Fruit fly (Drosophila melanogaster) whole organism, embryonic: ENCODE data around the gene ArgRS-m.

ENCODE experiments used
- Antp ChIP-seq: fragments of 200-800 bp; sonication (Bioruptor generic); optimal IDR thresholded peaks from 3 replicates; lab custom pipeline; 2016; ENCODE audit warnings: missing biosample characterization, missing genetic modification characterization
- Atf6 ChIP-seq: fragments of 200-800 bp; sonication (Bioruptor generic); IDR thresholded peaks from 2 replicates; pipeline ENCODE4 v1.3.6; 2022; ENCODE audit warnings: missing biosample characterization, missing genetic modification characterization
- CG11695 ChIP-seq: fragments of 200-800 bp; sonication (Bioruptor generic); IDR thresholded peaks from 3 replicates; pipeline ENCODE4 v1.3.6; 2022; ENCODE audit warnings: missing biosample characterization, missing genetic modification characterization
- CG13624 ChIP-seq: fragments of 200-800 bp; sonication (Bioruptor generic); optimal IDR thresholded peaks from 2 replicates; lab custom pipeline; 2016; ENCODE audit warnings: missing biosample characterization, missing genetic modification characterization
- CG14860 ChIP-seq: fragments of 200-800 bp; sonication (Bioruptor generic); IDR thresholded peaks from 3 replicates; pipeline ENCODE4 v1.3.6; 2022; ENCODE audit warnings: missing biosample characterization, missing genetic modification characterization; ENCODE audit not compliant: partially characterized antibody
- CG15601 ChIP-seq: fragments of 200-800 bp; sonication (Bioruptor generic); optimal IDR thresholded peaks from 3 replicates; lab custom pipeline; 2019; ENCODE audit warnings: missing biosample characterization, mild to moderate bottlenecking, missing genetic modification characterization, moderate library complexity
- CG1602 ChIP-seq: fragments of 200-800 bp; sonication (Bioruptor generic); optimal IDR thresholded peaks from 3 replicates; lab custom pipeline; 2016; ENCODE audit warnings: missing biosample characterization, missing genetic modification characterization
- CG1647 ChIP-seq: fragments of 200-800 bp; sonication (Bioruptor generic); optimal IDR thresholded peaks from 3 replicates; lab custom pipeline; 2016; ENCODE audit warnings: missing biosample characterization, missing genetic modification characterization
- CG17186 ChIP-seq: fragments of 200-800 bp; sonication (Bioruptor generic); optimal IDR thresholded peaks from 3 replicates; lab custom pipeline; 2017; ENCODE audit warnings: missing biosample characterization, missing genetic modification reagents, missing genetic modification characterization
- CG2129 ChIP-seq: fragments of 200-800 bp; sonication (Bioruptor generic); IDR thresholded peaks from 2 replicates; pipeline ENCODE4 v1.3.6; 2022; ENCODE audit warnings: missing biosample characterization, missing genetic modification characterization; ENCODE audit not compliant: partially characterized antibody
- CG31224 ChIP-seq: fragments of 200-800 bp; sonication (Bioruptor generic); IDR thresholded peaks from 2 replicates; pipeline ENCODE4 v1.3.6; 2022; ENCODE audit warnings: missing biosample characterization, missing genetic modification characterization
- CG34224 ChIP-seq: fragments of 200-800 bp; sonication (Bioruptor generic); IDR thresholded peaks from 3 replicates; pipeline ENCODE4 v1.3.6; 2022; ENCODE audit warnings: missing biosample characterization, missing genetic modification characterization; ENCODE audit not compliant: partially characterized antibody
- CG5245 ChIP-seq: fragments of 200-800 bp; sonication (Bioruptor generic); optimal IDR thresholded peaks from 3 replicates; lab custom pipeline; 2016; ENCODE audit warnings: missing biosample characterization, missing genetic modification characterization
- CG6854 ChIP-seq: fragments of 200-800 bp; sonication (Bioruptor generic); optimal IDR thresholded peaks from 3 replicates; lab custom pipeline; 2017; ENCODE audit warnings: missing biosample characterization, mild to moderate bottlenecking, missing genetic modification characterization
- Dad ChIP-seq: fragments of 200-800 bp; sonication (Bioruptor generic); optimal IDR thresholded peaks from 3 replicates; lab custom pipeline; 2016; ENCODE audit warnings: missing biosample characterization, missing genetic modification characterization
- Dll ChIP-seq: fragments of 200-800 bp; sonication (Bioruptor generic); IDR thresholded peaks from 4 replicates; pipeline ENCODE4 v1.3.6; 2022; ENCODE audit warnings: missing biosample characterization, missing genetic modification characterization; ENCODE audit not compliant: partially characterized antibody
- Dp ChIP-seq: fragments of 200-800 bp; sonication (Bioruptor generic); optimal IDR thresholded peaks from 2 replicates; lab custom pipeline; 2018; ENCODE audit warnings: missing biosample characterization, mild to moderate bottlenecking, missing genetic modification characterization, moderate library complexity
- Dref ChIP-seq: fragments of 200-800 bp; sonication (Bioruptor generic); IDR thresholded peaks from 2 replicates; pipeline ENCODE4 v1.3.6; 2022; ENCODE audit warnings: missing biosample characterization, missing genetic modification characterization
- E2f2 ChIP-seq: fragments of 200-800 bp; sonication (Bioruptor generic); IDR thresholded peaks from 2 replicates; pipeline ENCODE4 v1.3.6; 2022; ENCODE audit warnings: missing biosample characterization, missing genetic modification characterization
- Ets97D ChIP-seq: fragments of 200-800 bp; sonication (Bioruptor generic); optimal IDR thresholded peaks from 3 replicates; lab custom pipeline; 2016; ENCODE audit warnings: missing biosample characterization, missing genetic modification characterization
- Med ChIP-seq: fragments of 200-800 bp; sonication (Bioruptor generic); peaks from one replicate; lab custom pipeline; 2016; ENCODE audit warnings: missing biosample characterization, missing genetic modification characterization, mild to moderate bottlenecking, inconsistent platforms, moderate library complexity
- Myb ChIP-seq: fragments of 200-800 bp; sonication (Bioruptor generic); optimal IDR thresholded peaks from 2 replicates; lab custom pipeline; 2016; ENCODE audit warnings: missing biosample characterization, missing genetic modification characterization
- Neu2 ChIP-seq: fragments of 200-800 bp; sonication (Bioruptor generic); optimal IDR thresholded peaks from 3 replicates; lab custom pipeline; 2016; ENCODE audit warnings: missing biosample characterization, missing genetic modification characterization, borderline replicate concordance
- NfI ChIP-seq: fragments of 200-800 bp; sonication (Bioruptor generic); optimal IDR thresholded peaks from 3 replicates; lab custom pipeline; 2018; ENCODE audit warnings: missing biosample characterization, mild to moderate bottlenecking, missing genetic modification characterization, moderate library complexity
- Oli ChIP-seq: fragments of 200-800 bp; sonication (Bioruptor generic); optimal IDR thresholded peaks from 2 replicates; lab custom pipeline; 2018; ENCODE audit warnings: missing biosample characterization, mild to moderate bottlenecking, missing genetic modification characterization, moderate library complexity
- Opbp ChIP-seq: fragments of 200-800 bp; sonication (Bioruptor generic); IDR thresholded peaks from 3 replicates; pipeline ENCODE4 v1.3.6; 2022; ENCODE audit warnings: missing biosample characterization, missing genetic modification characterization; ENCODE audit not compliant: partially characterized antibody
- Sin3A ChIP-seq: fragments of >200 bp; optimal IDR thresholded peaks from 2 replicates; lab custom pipeline; 2018
- Usf ChIP-seq: fragments of 200-800 bp; sonication (Bioruptor generic); optimal IDR thresholded peaks from 2 replicates; lab custom pipeline; 2017; ENCODE audit warnings: missing genotype, missing biosample characterization, missing genetic modification characterization
- abd-A ChIP-seq: fragments of 200-800 bp; sonication (Bioruptor generic); optimal IDR thresholded peaks from 3 replicates; lab custom pipeline; 2019; ENCODE audit warnings: missing biosample characterization, mild to moderate bottlenecking, missing genetic modification characterization, moderate library complexity
- chn ChIP-seq: fragments of 200-800 bp; sonication (Bioruptor generic); optimal IDR thresholded peaks from 2 replicates; lab custom pipeline; 2016; ENCODE audit warnings: missing biosample characterization, missing genetic modification characterization
- ci ChIP-seq: fragments of 200-800 bp; sonication (Bioruptor generic); IDR thresholded peaks from 3 replicates; pipeline ENCODE4 v1.3.6; 2022; ENCODE audit warnings: missing biosample characterization, missing genetic modification characterization
- crol ChIP-seq: fragments of 200-800 bp; sonication (Bioruptor generic); IDR thresholded peaks from 2 replicates; pipeline ENCODE4 v1.3.6; 2022; ENCODE audit warnings: missing biosample characterization, missing genetic modification characterization
- dm ChIP-seq: fragments of 200-800 bp; sonication (Bioruptor generic); optimal IDR thresholded peaks from 3 replicates; lab custom pipeline; 2016; ENCODE audit warnings: missing biosample characterization, missing genetic modification characterization
- dpn ChIP-seq, 2 experiments: fragments of 200-800 bp; sonication (Bioruptor generic); optimal IDR thresholded peaks; 3 replicates each; lab custom pipeline; 2016; ENCODE audit warnings: missing biosample characterization in 2 of 2, missing genetic modification characterization in 2 of 2
- emc ChIP-seq: fragments of 200-800 bp; sonication (Bioruptor generic); optimal IDR thresholded peaks from 2 replicates; lab custom pipeline; 2016; ENCODE audit warnings: missing biosample characterization, missing genetic modification characterization
- eyg ChIP-seq: fragments of 200-800 bp; sonication (Bioruptor generic); optimal IDR thresholded peaks from 3 replicates; lab custom pipeline; 2016; ENCODE audit warnings: missing biosample characterization, missing genetic modification characterization
- gro ChIP-seq: fragments of 200-800 bp; sonication (Bioruptor generic); optimal IDR thresholded peaks from 2 replicates; lab custom pipeline; 2016; ENCODE audit warnings: missing biosample characterization, missing genetic modification characterization
- ind ChIP-seq: fragments of 200-800 bp; sonication (Bioruptor generic); optimal IDR thresholded peaks from 3 replicates; lab custom pipeline; 2016; ENCODE audit warnings: missing biosample characterization, missing genetic modification characterization
- lmd ChIP-seq: fragments of 200-800 bp; sonication (Bioruptor generic); IDR thresholded peaks from 2 replicates; pipeline ENCODE4 v1.3.6; 2022; ENCODE audit warnings: missing biosample characterization, missing genetic modification characterization
- nau ChIP-seq: fragments of 200-800 bp; sonication (Bioruptor generic); optimal IDR thresholded peaks from 3 replicates; lab custom pipeline; 2017; ENCODE audit warnings: missing biosample characterization, mild to moderate bottlenecking, missing genetic modification characterization, missing genetic modification reagents
- pzg ChIP-seq: fragments of 200-800 bp; sonication (Bioruptor generic); optimal IDR thresholded peaks from 3 replicates; lab custom pipeline; 2018; ENCODE audit warnings: missing biosample characterization, mild to moderate bottlenecking, missing genetic modification characterization, moderate library complexity
- row ChIP-seq: fragments of 200-800 bp; sonication (Bioruptor generic); IDR thresholded peaks from 3 replicates; pipeline ENCODE4 v1.3.6; 2022; ENCODE audit warnings: missing biosample characterization, missing genetic modification characterization
- sd ChIP-seq: fragments of 200-800 bp; sonication (Bioruptor generic); optimal IDR thresholded peaks from 3 replicates; lab custom pipeline; 2018; ENCODE audit warnings: missing biosample characterization, mild to moderate bottlenecking, missing genetic modification characterization, moderate library complexity
- sisA ChIP-seq: fragments of 200-800 bp; sonication (Bioruptor generic); IDR thresholded peaks from 2 replicates; pipeline ENCODE4 v1.3.6; 2022; ENCODE audit warnings: missing biosample characterization, missing genetic modification characterization
- stwl ChIP-seq: fragments of 200-800 bp; sonication (Bioruptor generic); optimal IDR thresholded peaks from 3 replicates; lab custom pipeline; 2018; ENCODE audit warnings: missing biosample characterization, mild to moderate bottlenecking, missing genetic modification characterization, moderate library complexity
- tin ChIP-seq: fragments of 200-800 bp; sonication (Bioruptor generic); optimal IDR thresholded peaks from 3 replicates; lab custom pipeline; 2016; ENCODE audit warnings: missing biosample characterization, missing genetic modification characterization
- tna ChIP-seq: fragments of 200-800 bp; sonication (Bioruptor generic); IDR thresholded peaks from 2 replicates; pipeline ENCODE4 v1.3.6; 2022; ENCODE audit warnings: missing biosample characterization, missing genetic modification characterization; ENCODE audit not compliant: partially characterized antibody
- trem ChIP-seq: fragments of 200-800 bp; optimal IDR thresholded peaks from 3 replicates; lab custom pipeline; 2019; ENCODE audit warnings: missing biosample characterization, mild to moderate bottlenecking, missing genetic modification characterization, moderate library complexity
- vnd ChIP-seq: fragments of 200-800 bp; sonication (Bioruptor generic); IDR thresholded peaks from 3 replicates; pipeline ENCODE4 v1.3.6; 2022; ENCODE audit warnings: missing biosample characterization, missing genetic modification characterization; ENCODE audit not compliant: partially characterized antibody
- yki ChIP-seq: fragments of >200 bp; optimal IDR thresholded peaks from 3 replicates; lab custom pipeline; 2018

Gene ArgRS-m

dm6 chr3R:7907311-7907710, 20.5 kb downstream of the ArgRS-m start, which contains the start of the genes Taf7 and EMC1 (continued):
- peak; percentile 31 for TF ChIP-seq Dp (GFP tag; lab: Kevin White, UChicago)
- peak; percentile 27 for TF ChIP-seq chn (GFP tag; lab: Kevin White, UChicago)
- peak; percentile 44 to 64 for TF ChIP-seq dpn (GFP tag; optimal IDR thresholded peaks at IDR 0.05; lab: Kevin White, UChicago)
- peak; percentile 100 for TF ChIP-seq Sin3A (lab: Kevin White, UChicago)

- peak; percentile 81 for TF ChIP-seq Opbp (GFP tag; lab: Robert Waterston, UW)
- peak; percentile 29 for TF ChIP-seq CG13624 (GFP tag; lab: Kevin White, UChicago)
- TF ChIP-seq CG2129: peak; percentile 53
- TF ChIP-seq gro (GFP tag; lab: Kevin White, UChicago): no peak
- TF ChIP-seq NfI (GFP tag; lab: Kevin White, UChicago): no peak
- no peak for TF ChIP-seq CG5245 (GFP tag; lab: Kevin White, UChicago)
- no peak for TF ChIP-seq eyg (GFP tag; lab: Kevin White, UChicago)
- peak; percentile 57; the same call in 2 of the 3 replicates for TF ChIP-seq CG14860
- TF ChIP-seq CG1602 (GFP tag; lab: Kevin White, UChicago): no peak
- no peak for TF ChIP-seq tin (GFP tag; lab: Kevin White, UChicago)
- 0 out of 2 replicates have a peak, but pooled peaks have one; percentile 34 for TF ChIP-seq Atf6 (GFP tag; lab: Robert Waterston, UW)
- TF ChIP-seq CG34224: peak; percentile 76
- TF ChIP-seq CG15601 (tag; lab: Kevin White, UChicago): no peak
- no peak for TF ChIP-seq abd-A (tag; lab: Kevin White, UChicago)
- TF ChIP-seq CG11695 (GFP tag; lab: Robert Waterston, UW): no peak
- TF ChIP-seq Usf (GFP tag; lab: Kevin White, UChicago): no peak
- no peak for TF ChIP-seq Neu2 (GFP tag; lab: Kevin White, UChicago)
- no peak for TF ChIP-seq Oli (tag; lab: Kevin White, UChicago)
- TF ChIP-seq sisA (GFP tag; lab: Robert Waterston, UW): no peak
- peak; percentile 41; the same call in 1 of the 2 replicates for TF ChIP-seq tna (GFP tag; lab: Robert Waterston, UW)
- peak; percentile 9 for TF ChIP-seq Myb
- peak; percentile 30 for TF ChIP-seq Ets97D (GFP tag; lab: Kevin White, UChicago)
- no peak for TF ChIP-seq nau (GFP tag; lab: Kevin White, UChicago)
- no peak for TF ChIP-seq CG31224 (GFP tag; lab: Robert Waterston, UW)
- TF ChIP-seq Dref: peak; percentile 85
- TF ChIP-seq yki (lab: Kevin White, UChicago): no peak
- TF ChIP-seq ind (GFP tag; lab: Kevin White, UChicago): no peak
- no peak for TF ChIP-seq Antp (GFP tag; lab: Kevin White, UChicago)
- no peak for TF ChIP-seq crol (GFP tag; lab: Robert Waterston, UW)
- peak; percentile 66 for TF ChIP-seq Med
- peak; percentile 80 for TF ChIP-seq dm (GFP tag; lab: Kevin White, UChicago)
- peak; percentile 78 for TF ChIP-seq Dll (GFP tag; lab: Robert Waterston, UW)
- TF ChIP-seq lmd (GFP tag; lab: Robert Waterston, UW): no peak
- peak; percentile 17; the same call in 1 of the 3 replicates for TF ChIP-seq row (GFP tag; lab: Robert Waterston, UW)
- peak; percentile 66 for TF ChIP-seq Dp (GFP tag; lab: Kevin White, UChicago)
- TF ChIP-seq ci (GFP tag; lab: Robert Waterston, UW): no peak
- TF ChIP-seq Dad (GFP tag; lab: Kevin White, UChicago): no peak
- peak; percentile 46 for TF ChIP-seq CG17186 (GFP tag; lab: Kevin White, UChicago)
- TF ChIP-seq trem: peak; percentile 70
- peak; percentile 49 for TF ChIP-seq pzg
- no peak for TF ChIP-seq sd
- peak; percentile 33 for TF ChIP-seq stwl (tag; lab: Kevin White, UChicago)
- TF ChIP-seq E2f2 (GFP tag; lab: Robert Waterston, UW): peak; percentile 74
- no peak for TF ChIP-seq CG1647 (GFP tag; lab: Kevin White, UChicago)
- TF ChIP-seq CG6854 (GFP tag; lab: Kevin White, UChicago): no peak
- no peak for TF ChIP-seq emc (GFP tag; lab: Kevin White, UChicago)
- peak; percentile 61 for TF ChIP-seq vnd
Observed at dm6 chr3R:7911482-7911881, 24.6 kb downstream of the ArgRS-m start, which contains the start of gene Prat. Prat (minus strand) TSS chr3R:7911779.
